Worm (Caenorhabditis elegans): ENCODE measurements around the gene clec-54.

DNA sequence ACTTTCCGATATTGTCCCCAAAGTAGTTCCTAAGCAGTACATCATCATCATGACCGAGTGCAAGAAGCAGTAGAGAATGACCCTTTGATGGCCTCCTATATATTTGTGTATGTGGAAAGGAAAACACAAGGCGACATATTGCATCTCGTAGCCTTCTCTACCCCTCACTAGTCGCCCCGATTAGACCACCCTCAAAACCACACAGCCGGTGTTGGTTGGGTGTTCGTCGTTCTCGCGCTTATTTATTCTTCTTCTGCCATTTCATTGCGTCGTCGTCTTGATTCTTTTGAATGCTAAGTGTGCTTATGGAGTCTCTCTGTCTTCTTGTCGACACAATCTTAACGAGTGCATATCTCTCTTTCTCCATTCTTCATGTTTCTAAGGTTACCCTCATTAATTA is 21.5 kb downstream of the clec-54 start:
- TF ChIP-seq flt-1 (GFP tag; IDR thresholded peaks at IDR 0.05), result peak; percentile 61; the same call in 1 of the 2 replicates
- TF ChIP-seq tab-1 (GFP tag; IDR thresholded peaks at IDR 0.05), result no peak
- TF ChIP-seq ref-1 (GFP tag; conservative IDR thresholded peaks at IDR 0.05), result no peak
- no peak for TF ChIP-seq ztf-23 (GFP tag; IDR thresholded peaks at IDR 0.05)
- peak; percentile 34 for TF ChIP-seq cog-1 (tag; optimal IDR thresholded peaks at IDR 0.05)
